Worm (Caenorhabditis elegans) whole organism, L4 larva: Measurements from ENCODE around the gene C37H5.14.

Experiments used
- D1046.2 ChIP-seq: fragments of 200-800 bp; sonication (Bioruptor generic); IDR thresholded peaks from 2 replicates; pipeline ENCODE4 v1.3.6; 2022; ENCODE audit warnings: missing genetic modification characterization, missing compliant biosample characterization
- F26F4.8 ChIP-seq: fragments of 200-800 bp; sonication (Bioruptor generic); conservative IDR thresholded peaks from 2 replicates; pipeline ENCODE4 v1.3.6; 2022; ENCODE audit warnings: missing genetic modification characterization, missing compliant biosample characterization
- F37D6.2 ChIP-seq: sonication (generic microtip); optimal IDR thresholded peaks from 2 replicates; lab custom pipeline; 2016; ENCODE audit warnings: mild to moderate bottlenecking, missing genetic modification characterization, missing compliant biosample characterization
- F44E2.7 ChIP-seq: fragments of 200-800 bp; sonication (Bioruptor generic); IDR thresholded peaks from 2 replicates; pipeline ENCODE4 v2.1.2; 2022; ENCODE audit warnings: missing genetic modification characterization, missing compliant biosample characterization
- Y105C5A.15 ChIP-seq: fragments of 200-800 bp; sonication (Bioruptor generic); IDR thresholded peaks from 2 replicates; pipeline ENCODE4 v1.3.6; 2022; ENCODE audit warnings: missing genetic modification characterization, missing compliant biosample characterization
- ZK337.2 ChIP-seq: fragments of 200-800 bp; sonication (Bioruptor generic); IDR thresholded peaks from 2 replicates; pipeline ENCODE4 v1.3.6; 2022; ENCODE audit warnings: missing genetic modification reagents, missing genetic modification characterization, missing compliant biosample characterization
- aha-1 ChIP-seq: fragments of 150-350 bp; peaks from one replicate; lab custom pipeline; 2014; ENCODE audit warnings: missing biosample characterization, missing genetic modification characterization
- aly-2 ChIP-seq: sonication (generic microtip); optimal IDR thresholded peaks from 2 replicates; lab custom pipeline; 2018; ENCODE audit warnings: missing biosample characterization, missing genetic modification characterization
- ceh-62 ChIP-seq: sonication (generic microtip); optimal IDR thresholded peaks from 2 replicates; lab custom pipeline; 2017; ENCODE audit warnings: missing biosample characterization, missing genetic modification characterization
- cey-2 ChIP-seq: sonication (generic microtip); optimal IDR thresholded peaks from 3 replicates; lab custom pipeline; 2017; ENCODE audit warnings: missing genetic modification characterization, mild to moderate bottlenecking, missing compliant biosample characterization, antibody characterized with exemption, borderline replicate concordance; ENCODE audit not compliant: insufficient read depth
- ctbp-1 ChIP-seq: fragments of 200-800 bp; sonication (Bioruptor generic); IDR thresholded peaks from 2 replicates; pipeline ENCODE4 v1.3.6; 2022; ENCODE audit warnings: missing genetic modification reagents, missing genetic modification characterization, missing compliant biosample characterization
- daf-16 ChIP-seq, 3 experiments: sonication (generic microtip); optimal IDR thresholded peaks; 2 replicates each; lab custom pipeline; 2016 to 2017; ENCODE audit warnings: missing genetic modification characterization in 3 of 3, missing genetic modification reagents in 3 of 3, mild to moderate bottlenecking in 2 of 3, missing compliant biosample characterization in 2 of 3, missing biosample characterization in 1 of 3, moderate library complexity in 1 of 3
- dmd-8 ChIP-seq: fragments of 200-800 bp; sonication (Bioruptor generic); IDR thresholded peaks from 2 replicates; pipeline ENCODE4 v1.3.6; 2022; ENCODE audit warnings: missing genetic modification characterization, missing compliant biosample characterization
- dmd-9 ChIP-seq: fragments of 200-800 bp; sonication (Bioruptor generic); IDR thresholded peaks from 2 replicates; pipeline ENCODE4 v1.3.6; 2022; ENCODE audit warnings: missing genetic modification reagents, missing genetic modification characterization, missing compliant biosample characterization
- dpl-1 ChIP-seq: fragments of 150-350 bp; optimal IDR thresholded peaks from 2 replicates; lab custom pipeline; 2014; ENCODE audit warnings: missing biosample characterization, missing genetic modification reagents, missing genetic modification characterization
- fos-1 ChIP-seq: fragments of 150-350 bp; optimal IDR thresholded peaks from 2 replicates; lab custom pipeline; 2014; ENCODE audit warnings: missing biosample characterization, missing genetic modification characterization
- hif-1 ChIP-seq, 2 experiments: sonication (generic microtip); optimal IDR thresholded peaks; 2 replicates each; lab custom pipeline; 2016 to 2017; ENCODE audit warnings: missing compliant biosample characterization in 2 of 2, missing genetic modification characterization in 2 of 2, missing genetic modification reagents in 2 of 2, missing genotype in 2 of 2, mild to moderate bottlenecking in 1 of 2
- hlh-11 ChIP-seq: fragments of 200-800 bp; sonication (Bioruptor generic); optimal IDR thresholded peaks from 2 replicates; lab custom pipeline; 2018; ENCODE audit warnings: mild to moderate bottlenecking, missing genetic modification characterization, missing compliant biosample characterization
- hlh-30 ChIP-seq: sonication (generic microtip); optimal IDR thresholded peaks from 2 replicates; lab custom pipeline; 2017; ENCODE audit warnings: antibody characterized with exemption, mild to moderate bottlenecking, missing genetic modification characterization, missing compliant biosample characterization; ENCODE audit not compliant: insufficient read depth
- hmg-1.1 ChIP-seq: fragments of 200-800 bp; sonication (Bioruptor generic); IDR thresholded peaks from 2 replicates; pipeline ENCODE4 v1.3.6; 2022; ENCODE audit warnings: missing genetic modification reagents, missing genetic modification characterization, missing compliant biosample characterization
- lin-1 ChIP-seq: fragments of 200-800 bp; sonication (Bioruptor generic); IDR thresholded peaks from 2 replicates; pipeline ENCODE4 v1.3.6; 2022; ENCODE audit warnings: missing genetic modification reagents, missing genetic modification characterization, missing compliant biosample characterization
- lin-38 ChIP-seq: fragments of 200-800 bp; sonication (Bioruptor generic); IDR thresholded peaks from 2 replicates; pipeline ENCODE4 v1.3.6; 2022; ENCODE audit warnings: missing genetic modification reagents, missing genetic modification characterization, missing compliant biosample characterization
- lir-3 ChIP-seq: sonication (generic microtip); optimal IDR thresholded peaks from 2 replicates; lab custom pipeline; 2016; ENCODE audit warnings: mild to moderate bottlenecking, missing genetic modification characterization, missing compliant biosample characterization
- lsy-2 ChIP-seq, 2 experiments: fragments of 150-350 bp in 1 of 2; sonication (generic microtip) in 1 of 2; optimal IDR thresholded peaks; 2 replicates each; lab custom pipeline; 2014 to 2017; ENCODE audit warnings: missing biosample characterization in 2 of 2, missing genetic modification characterization in 2 of 2
- mep-1 ChIP-seq: fragments of 150-350 bp; sonication (generic microtip); optimal IDR thresholded peaks from 3 replicates; lab custom pipeline; 2014; ENCODE audit warnings: missing biosample characterization, missing genetic modification characterization
- mes-2 ChIP-seq: sonication (generic microtip); optimal IDR thresholded peaks from 2 replicates; lab custom pipeline; 2016; ENCODE audit warnings: missing genotype, mild to moderate bottlenecking, missing genetic modification characterization, missing compliant biosample characterization; ENCODE audit not compliant: poor library complexity, severe bottlenecking
- mxl-3 ChIP-seq: fragments of 200-800 bp; sonication (Bioruptor generic); optimal IDR thresholded peaks from 2 replicates; lab custom pipeline; 2018; ENCODE audit warnings: mild to moderate bottlenecking, missing genetic modification characterization, missing compliant biosample characterization
- nhr-11 ChIP-seq: fragments of 150-350 bp; optimal IDR thresholded peaks from 2 replicates; lab custom pipeline; 2014; ENCODE audit warnings: missing biosample characterization, missing genetic modification characterization
- nhr-25 ChIP-seq: sonication (generic microtip); optimal IDR thresholded peaks from 2 replicates; lab custom pipeline; 2017; ENCODE audit warnings: missing genetic modification characterization, mild to moderate bottlenecking, missing compliant biosample characterization, antibody characterized with exemption, moderate library complexity, borderline replicate concordance; ENCODE audit not compliant: insufficient read depth
- nhr-28 ChIP-seq: fragments of 150-350 bp; optimal IDR thresholded peaks from 2 replicates; lab custom pipeline; 2014; ENCODE audit warnings: missing biosample characterization, missing genetic modification characterization
- nhr-42 ChIP-seq: fragments of 200-800 bp; sonication (Bioruptor generic); IDR thresholded peaks from 2 replicates; pipeline ENCODE4 v1.3.6; 2022; ENCODE audit warnings: missing genetic modification characterization, missing compliant biosample characterization
- nhr-6 ChIP-seq: fragments of 150-350 bp; optimal IDR thresholded peaks from 2 replicates; lab custom pipeline; 2014; ENCODE audit warnings: missing biosample characterization, missing genetic modification characterization
- nhr-77 ChIP-seq: fragments of 150-350 bp; optimal IDR thresholded peaks from 2 replicates; lab custom pipeline; 2014; ENCODE audit warnings: missing biosample characterization, missing genetic modification characterization
- php-3 ChIP-seq: fragments of 200-800 bp; sonication (Bioruptor generic); IDR thresholded peaks from 2 replicates; pipeline ENCODE4 v1.3.6; 2022; ENCODE audit warnings: missing genetic modification reagents, missing genetic modification characterization, missing compliant biosample characterization
- pqm-1 ChIP-seq: sonication (generic microtip); optimal IDR thresholded peaks from 2 replicates; lab custom pipeline; 2017; ENCODE audit warnings: missing biosample characterization, missing genetic modification characterization
- rbr-2 ChIP-seq: sonication (generic microtip); optimal IDR thresholded peaks from 2 replicates; lab custom pipeline; 2016; ENCODE audit warnings: missing genotype, missing genetic modification characterization, missing compliant biosample characterization
- saeg-2 ChIP-seq: fragments of 200-800 bp; sonication (Bioruptor generic); IDR thresholded peaks from 2 replicates; pipeline ENCODE4 v1.3.6; 2022; ENCODE audit warnings: missing genetic modification reagents, missing genetic modification characterization, missing compliant biosample characterization
- set-16 ChIP-seq: fragments of 200-800 bp; sonication (Bioruptor generic); IDR thresholded peaks from 2 replicates; pipeline ENCODE4 v1.3.6; 2022; ENCODE audit warnings: missing genetic modification reagents, missing genetic modification characterization, missing compliant biosample characterization
- spr-1 ChIP-seq: sonication (generic microtip); optimal IDR thresholded peaks from 2 replicates; lab custom pipeline; 2016; ENCODE audit warnings: mild to moderate bottlenecking, missing genetic modification characterization, missing compliant biosample characterization
- tag-97 ChIP-seq: fragments of 200-800 bp; sonication (Bioruptor generic); IDR thresholded peaks from 2 replicates; pipeline ENCODE4 v1.3.6; 2022; ENCODE audit warnings: missing genetic modification characterization, missing compliant biosample characterization
- unc-130 ChIP-seq: sonication (generic microtip); optimal IDR thresholded peaks from 2 replicates; lab custom pipeline; 2016; ENCODE audit warnings: missing genetic modification reagents, missing genetic modification characterization, missing compliant biosample characterization
- unc-39 ChIP-seq: sonication (generic microtip); optimal IDR thresholded peaks from 2 replicates; lab custom pipeline; 2017; ENCODE audit warnings: missing biosample characterization, missing genetic modification characterization
- unc-62 ChIP-seq, 3 experiments: fragments of 150-350 bp in 1 of 3; sonication (generic microtip); optimal IDR thresholded peaks in 2 of 3; peaks in 1 of 3; 1 replicate in 1 of 3; 2 replicates in 2 of 3; lab custom pipeline; 2014 to 2017; ENCODE audit warnings: missing biosample characterization in 3 of 3, missing genetic modification characterization in 3 of 3, missing genetic modification reagents in 3 of 3, missing genotype in 1 of 3
- zfp-3 ChIP-seq: fragments of 200-800 bp; sonication (Bioruptor generic); conservative IDR thresholded peaks from 2 replicates; pipeline ENCODE4 v1.3.6; 2022; ENCODE audit warnings: missing genetic modification reagents, missing genetic modification characterization, missing compliant biosample characterization
- ztf-7 ChIP-seq: fragments of 150-350 bp; optimal IDR thresholded peaks from 2 replicates; lab custom pipeline; 2014; ENCODE audit warnings: missing biosample characterization, missing genetic modification characterization

Gene C37H5.14

DNA sequence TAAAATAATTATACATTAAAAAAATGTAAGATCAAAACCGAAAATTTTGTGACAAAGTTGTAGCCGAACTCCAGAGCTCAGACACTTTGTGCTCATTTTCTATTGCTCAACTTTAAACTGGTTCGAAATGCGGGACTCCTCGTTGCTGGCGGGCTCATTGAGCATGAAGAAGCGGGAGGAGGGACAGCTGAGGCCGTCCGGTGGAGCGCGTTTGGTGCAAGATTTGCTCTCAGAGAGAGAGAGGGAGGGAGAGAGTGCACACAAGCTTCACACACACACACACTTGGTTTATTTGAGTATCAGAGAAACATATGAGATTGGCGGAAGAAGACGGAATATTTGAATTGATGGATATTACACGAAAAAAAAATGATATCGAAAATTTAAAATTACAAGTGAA, 23.5 kb downstream of the C37H5.14 start:
- TF ChIP-seq aly-2 (tag; lab: Kevin White, UChicago) (no peak), aha-1 (peak; percentile 99), dmd-9 (GFP tag; lab: Robert Waterston, UW) (no peak), nhr-25 (tag; lab: Kevin White, UChicago) (no peak), pqm-1 (no peak), unc-39 (tag; lab: Kevin White, UChicago) (no peak), set-16 (GFP tag; lab: Robert Waterston, UW) (peak; percentile 73), unc-62 (GFP tag; optimal IDR thresholded peaks at IDR 0.05 in 1 of 2; lab: Kevin White, UChicago) (peak in 1 of 2 experiments; percentile 94), unc-62 (tag; optimal IDR thresholded peaks at IDR 0.05; lab: Kevin White, UChicago) (no peak), zfp-3 (no peak), lin-1 (GFP tag; lab: Robert Waterston, UW) (no peak), hif-1 (tag; optimal IDR thresholded peaks at IDR 0.05; lab: Kevin White, UChicago) (peak in 1 of 2 experiments; percentile 4), hlh-30 (tag; lab: Kevin White, UChicago) (peak; percentile 39), F37D6.2 (tag; lab: Kevin White, UChicago) (no peak), mes-2 (tag; lab: Kevin White, UChicago) (peak; percentile 62), hlh-11 (tag; lab: Kevin White, UChicago) (peak; percentile 66), lsy-2 (tag; optimal IDR thresholded peaks at IDR 0.05; lab: Kevin White, UChicago) (peak in 1 of 2 experiments; percentile 20), hmg-1.1 (GFP tag; lab: Robert Waterston, UW) (peak; percentile 37), daf-16 (GFP tag; optimal IDR thresholded peaks at IDR 0.05; lab: Kevin White, UChicago) (no peak), daf-16 (tag; optimal IDR thresholded peaks at IDR 0.05; lab: Kevin White, UChicago) (no peak), ctbp-1 (GFP tag; lab: Robert Waterston, UW) (0 out of 2 replicates have a peak, but pooled peaks have one; percentile 17), nhr-11 (tag; lab: Kevin White, UChicago) (peak; percentile 7), lin-38 (GFP tag; lab: Robert Waterston, UW) (peak; percentile 60), nhr-77 (no peak), fos-1 (tag; lab: Kevin White, UChicago) (no peak), mep-1 (peak; percentile 43), cey-2 (no peak), rbr-2 (tag; lab: Kevin White, UChicago) (peak; percentile 54), dpl-1 (GFP tag; lab: Kevin White, UChicago) (peak; percentile 31), nhr-6 (tag; lab: Kevin White, UChicago) (no peak), nhr-42 (no peak), saeg-2 (GFP tag; lab: Robert Waterston, UW) (no peak)
- TF ChIP-seq, all 104 proteins: peak for 15

DNA sequence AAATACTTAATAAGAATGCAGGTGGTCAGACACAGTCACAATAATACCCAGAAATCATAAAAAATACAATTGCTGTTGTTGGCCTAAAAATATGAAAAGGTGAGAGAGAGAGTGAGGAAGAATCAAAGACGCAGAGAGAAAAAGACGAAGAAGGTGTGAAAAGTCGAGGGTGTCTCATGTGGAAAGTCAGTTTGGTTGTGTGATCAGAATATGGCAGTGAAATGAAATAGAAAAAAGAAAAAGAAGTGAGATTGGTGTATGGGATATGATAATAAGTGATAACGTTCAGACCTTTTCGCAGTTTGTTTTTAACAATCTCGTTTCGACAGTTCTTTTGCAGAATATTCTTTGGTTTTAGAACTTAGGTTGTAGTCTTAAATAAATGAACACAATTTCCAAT, 27.3 kb downstream of the C37H5.14 start:
- TF ChIP-seq hlh-30 (tag; lab: Kevin White, UChicago) (peak; percentile 50), nhr-28 (peak; percentile 67), lir-3 (tag; lab: Kevin White, UChicago) (no peak), mxl-3 (peak; percentile 9)

DNA sequence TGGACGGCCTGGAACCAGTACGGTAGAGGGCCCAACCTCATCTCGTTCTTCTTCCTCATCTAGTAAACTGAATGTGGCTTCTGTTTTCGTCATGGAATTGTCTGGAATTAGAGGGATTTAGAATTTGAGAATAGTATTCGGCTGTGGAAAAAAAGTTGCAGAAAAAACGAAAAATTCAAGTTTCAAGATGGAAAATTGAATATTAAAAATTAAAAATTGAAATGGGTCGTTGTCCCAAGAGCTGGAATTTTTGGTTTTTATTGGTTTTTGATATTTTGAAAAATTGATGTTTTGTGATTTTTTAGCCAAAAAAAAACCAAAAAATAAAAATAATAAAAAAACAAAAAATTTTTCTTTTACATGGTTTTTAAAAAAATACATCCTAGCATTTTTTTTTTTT, 28.3 kb downstream of the C37H5.14 start, which contains the start of gene R02F11.3:
Gene R02F11.3, minus strand, starts transcription at position 101 of the 400 bp plus-strand sequence.
- TF ChIP-seq mep-1 (no peak), ztf-7 (tag; lab: Kevin White, UChicago) (no peak), dmd-8 (no peak), nhr-77 (no peak), php-3 (GFP tag; lab: Robert Waterston, UW) (no peak), lsy-2 (tag; optimal IDR thresholded peaks at IDR 0.05; lab: Kevin White, UChicago) (no peak), Y105C5A.15 (GFP tag; lab: Robert Waterston, UW) (no peak), ceh-62 (tag; lab: Kevin White, UChicago) (no peak), aha-1 (no peak), hif-1 (tag; optimal IDR thresholded peaks at IDR 0.05; lab: Kevin White, UChicago) (no peak), unc-130 (GFP tag; lab: Kevin White, UChicago) (no peak), F26F4.8 (GFP tag; lab: Robert Waterston, UW) (no peak), tag-97 (no peak), spr-1 (tag; lab: Kevin White, UChicago) (no peak), D1046.2 (GFP tag; lab: Robert Waterston, UW) (no peak), ZK337.2 (GFP tag; lab: Robert Waterston, UW) (no peak), lin-1 (GFP tag; lab: Robert Waterston, UW) (no peak), F44E2.7 (GFP tag; lab: Robert Waterston, UW) (no peak)
- TF ChIP-seq, all 104 proteins: peak for 0
